Worm (Caenorhabditis elegans) whole organism, L3 larva: ENCODE data around the gene Y54G2A.13.

Experiments
- ZK546.5 ChIP-seq: sonication (generic microtip); optimal IDR thresholded peaks from 2 replicates; lab custom pipeline; 2017; ENCODE audit warnings: missing biosample characterization, missing genetic modification characterization
- aly-2 ChIP-seq: fragments of 150-350 bp; optimal IDR thresholded peaks from 2 replicates; lab custom pipeline; 2014; ENCODE audit warnings: missing biosample characterization, missing genetic modification characterization
- ceh-16 ChIP-seq: sonication (generic microtip); optimal IDR thresholded peaks from 2 replicates; lab custom pipeline; 2017; ENCODE audit warnings: missing biosample characterization, missing genetic modification characterization
- ceh-28 ChIP-seq: fragments of 150-350 bp; optimal IDR thresholded peaks from 2 replicates; lab custom pipeline; 2014; ENCODE audit warnings: missing biosample characterization, missing genetic modification reagents, missing genetic modification characterization
- ceh-82 ChIP-seq: fragments of 150-350 bp; optimal IDR thresholded peaks from 2 replicates; lab custom pipeline; 2014; ENCODE audit warnings: missing biosample characterization, missing genetic modification characterization
- ceh-9 ChIP-seq: sonication (generic microtip); optimal IDR thresholded peaks from 2 replicates; lab custom pipeline; 2018; ENCODE audit warnings: missing biosample characterization, missing genetic modification characterization
- egl-27 ChIP-seq: sonication (generic microtip); optimal IDR thresholded peaks from 4 replicates; lab custom pipeline; 2017; ENCODE audit warnings: missing biosample characterization, missing genetic modification reagents, missing genetic modification characterization
- elt-2 ChIP-seq: sonication (generic microtip); optimal IDR thresholded peaks from 2 replicates; lab custom pipeline; 2016; ENCODE audit warnings: missing genetic modification reagents, mild to moderate bottlenecking, missing genetic modification characterization, missing compliant biosample characterization
- elt-3 ChIP-seq, 3 experiments: fragments of 150-350 bp in 1 of 3; sonication (generic microtip) in 2 of 3; optimal IDR thresholded peaks; 2 replicates in 2 of 3; 4 replicates in 1 of 3; lab custom pipeline; 2014 to 2017; ENCODE audit warnings: missing biosample characterization in 3 of 3, missing genetic modification characterization in 3 of 3
- eor-1 ChIP-seq, 2 experiments: fragments of 150-350 bp; optimal IDR thresholded peaks; 2 replicates each; lab custom pipeline; 2014 to 2018; ENCODE audit warnings: missing biosample characterization in 2 of 2, missing genetic modification characterization in 2 of 2
- fkh-10 ChIP-seq: sonication (generic microtip); optimal IDR thresholded peaks from 2 replicates; lab custom pipeline; 2017; ENCODE audit warnings: missing biosample characterization, missing genetic modification reagents, missing genetic modification characterization
- fkh-2 ChIP-seq: fragments of 150-350 bp; optimal IDR thresholded peaks from 2 replicates; lab custom pipeline; 2014; ENCODE audit warnings: missing biosample characterization, missing genetic modification reagents, missing genetic modification characterization
- fos-1 ChIP-seq: fragments of 150-350 bp; optimal IDR thresholded peaks from 2 replicates; lab custom pipeline; 2014; ENCODE audit warnings: missing biosample characterization, missing genetic modification characterization
- jun-1 ChIP-seq: fragments of 150-350 bp; optimal IDR thresholded peaks from 2 replicates; lab custom pipeline; 2014; ENCODE audit warnings: missing biosample characterization, missing genetic modification reagents, missing genetic modification characterization
- lin-15B ChIP-seq: fragments of 150-350 bp; optimal IDR thresholded peaks from 2 replicates; lab custom pipeline; 2014; ENCODE audit warnings: missing biosample characterization, missing genetic modification characterization
- lsy-12 ChIP-seq: sonication (generic microtip); optimal IDR thresholded peaks from 2 replicates; lab custom pipeline; 2016; ENCODE audit warnings: mild to moderate bottlenecking, missing genetic modification characterization, missing compliant biosample characterization
- mdl-1 ChIP-seq: fragments of 150-350 bp; optimal IDR thresholded peaks from 2 replicates; lab custom pipeline; 2014; ENCODE audit warnings: missing biosample characterization, missing genetic modification characterization
- mml-1 ChIP-seq: fragments of 150-350 bp; sonication (generic microtip); optimal IDR thresholded peaks from 3 replicates; lab custom pipeline; 2014; ENCODE audit warnings: missing biosample characterization, missing genetic modification characterization
- nfya-1 ChIP-seq: sonication (generic microtip); optimal IDR thresholded peaks from 2 replicates; lab custom pipeline; 2017; ENCODE audit warnings: missing genetic modification characterization, mild to moderate bottlenecking, missing compliant biosample characterization, antibody characterized with exemption, moderate library complexity; ENCODE audit not compliant: insufficient read depth
- nhr-12 ChIP-seq: fragments of 150-350 bp; optimal IDR thresholded peaks from 2 replicates; lab custom pipeline; 2014; ENCODE audit warnings: missing biosample characterization, missing genetic modification characterization
- nhr-23 ChIP-seq: fragments of 150-350 bp; optimal IDR thresholded peaks from 2 replicates; lab custom pipeline; 2014; ENCODE audit warnings: missing biosample characterization, missing genetic modification reagents, missing genetic modification characterization
- nhr-237 ChIP-seq: fragments of 150-350 bp; optimal IDR thresholded peaks from 2 replicates; lab custom pipeline; 2014; ENCODE audit warnings: missing biosample characterization, missing genetic modification characterization
- nhr-43 ChIP-seq: sonication (generic microtip); optimal IDR thresholded peaks from 2 replicates; lab custom pipeline; 2016; ENCODE audit warnings: mild to moderate bottlenecking, missing genetic modification characterization, missing compliant biosample characterization; ENCODE audit not compliant: poor library complexity, severe bottlenecking
- nhr-76 ChIP-seq: fragments of 150-350 bp; sonication (generic microtip); optimal IDR thresholded peaks from 5 replicates; lab custom pipeline; 2014; ENCODE audit warnings: missing biosample characterization, missing genetic modification characterization
- nhr-77 ChIP-seq: fragments of 150-350 bp; optimal IDR thresholded peaks from 2 replicates; lab custom pipeline; 2014; ENCODE audit warnings: missing biosample characterization, missing genetic modification characterization
- pha-4 ChIP-seq: fragments of 150-350 bp; optimal IDR thresholded peaks from 2 replicates; lab custom pipeline; 2014; ENCODE audit warnings: missing biosample characterization, missing genetic modification reagents, missing genetic modification characterization
- pqm-1 ChIP-seq: fragments of 150-350 bp; optimal IDR thresholded peaks from 2 replicates; lab custom pipeline; 2017; ENCODE audit warnings: missing biosample characterization, missing genetic modification characterization, inconsistent platforms
- sea-2 ChIP-seq: fragments of 150-350 bp; sonication (generic microtip); optimal IDR thresholded peaks from 4 replicates; lab custom pipeline; 2014; ENCODE audit warnings: missing biosample characterization, missing genetic modification reagents, missing genetic modification characterization
- snpc-4 ChIP-seq: fragments of 150-350 bp; optimal IDR thresholded peaks from 2 replicates; lab custom pipeline; 2014; ENCODE audit warnings: missing biosample characterization, missing genetic modification characterization
- tbx-2 ChIP-seq: sonication (generic microtip); optimal IDR thresholded peaks from 2 replicates; lab custom pipeline; 2016; ENCODE audit warnings: mild to moderate bottlenecking, missing genetic modification characterization, missing compliant biosample characterization
- unc-39 ChIP-seq: sonication (generic microtip); optimal IDR thresholded peaks from 4 replicates; lab custom pipeline; 2017; ENCODE audit warnings: missing biosample characterization, missing genetic modification characterization
- unc-62 ChIP-seq: fragments of 150-350 bp; sonication (generic microtip); optimal IDR thresholded peaks from 4 replicates; lab custom pipeline; 2014; ENCODE audit warnings: missing biosample characterization, missing genetic modification reagents, missing genetic modification characterization
- ztf-4 ChIP-seq: fragments of 150-350 bp; optimal IDR thresholded peaks from 2 replicates; lab custom pipeline; 2014; ENCODE audit warnings: missing biosample characterization, missing genetic modification characterization

Y54G2A.13 gene

ce11 chrIV:2846264-2846663 is 26.7 kb upstream of the Y54G2A.13 start, which contains the start of gene Y54G2A.40:
Gene Y54G2A.40 (plus strand): TSS chrIV:2846476.
- TF ChIP-seq lin-15B (tag; lab: Kevin White, UChicago) (peak; percentile 36), ceh-82 (tag; lab: Kevin White, UChicago) (no peak), pha-4 (tag; lab: Kevin White, UChicago) (peak; percentile 98), elt-2 (peak; percentile 9), fkh-10 (no peak)

- TF ChIP-seq fos-1 (tag; lab: Kevin White, UChicago) (no peak), egl-27 (tag; lab: Kevin White, UChicago) (no peak), nfya-1 (tag; lab: Kevin White, UChicago) (no peak), elt-2 (no peak), nhr-43 (no peak), mml-1 (no peak), lsy-12 (tag; lab: Kevin White, UChicago) (no peak), pha-4 (tag; lab: Kevin White, UChicago) (no peak), fkh-2 (tag; lab: Kevin White, UChicago) (no peak), ztf-4 (tag; lab: Kevin White, UChicago) (no peak), aly-2 (tag; lab: Kevin White, UChicago) (no peak), unc-62 (no peak), jun-1 (tag; lab: Kevin White, UChicago) (no peak)
Observed at ce11 chrIV:2843882-2844281, 24.3 kb upstream of the Y54G2A.13 start, which contains the start of gene Y54G2A.15. Gene Y54G2A.15 (minus strand): TSS chrIV:2843982.

- peak; percentile 2 for TF ChIP-seq elt-2
- no peak for TF ChIP-seq mml-1
- TF ChIP-seq, all 47 proteins: peak for 1
Observed at ce11 chrIV:2842162-2842561, 22.6 kb upstream of the Y54G2A.13 start, which contains the start of gene clec-84. Gene clec-84 (plus strand): TSS chrIV:2842462.

ce11 chrIV:2841260-2841659 is 21.7 kb upstream of the Y54G2A.13 start, which contains the start of gene clec-83:
Gene clec-83 (minus strand): TSS chrIV:2841472.
- TF ChIP-seq nhr-76 (tag; lab: Kevin White, UChicago): no peak
- no peak for TF ChIP-seq ceh-9 (tag; lab: Kevin White, UChicago)
- no peak for TF ChIP-seq unc-39 (tag; lab: Kevin White, UChicago)
- peak; percentile 28 for TF ChIP-seq pha-4 (tag; lab: Kevin White, UChicago)
- TF ChIP-seq pqm-1 (tag; lab: Kevin White, UChicago): peak; percentile 27
- no peak for TF ChIP-seq nhr-23 (tag; lab: Kevin White, UChicago)
- TF ChIP-seq ZK546.5 (tag; lab: Kevin White, UChicago): no peak
- no peak for TF ChIP-seq nhr-237 (tag; lab: Kevin White, UChicago)
- no peak for TF ChIP-seq eor-1 (tag; optimal IDR thresholded peaks at IDR 0.05; lab: Kevin White, UChicago)
- TF ChIP-seq tbx-2 (tag; lab: Kevin White, UChicago): no peak
- TF ChIP-seq nhr-12 (tag; lab: Kevin White, UChicago): no peak
- no peak for TF ChIP-seq nhr-77 (tag; lab: Kevin White, UChicago)
- TF ChIP-seq elt-2: peak; percentile 55

- TF ChIP-seq unc-39 (tag; lab: Kevin White, UChicago): no peak
- TF ChIP-seq ceh-28: no peak
- no peak for TF ChIP-seq pqm-1 (tag; lab: Kevin White, UChicago)
- no peak for TF ChIP-seq mdl-1 (tag; lab: Kevin White, UChicago)
- no peak for TF ChIP-seq ZK546.5 (tag; lab: Kevin White, UChicago)
- no peak for TF ChIP-seq ceh-16 (tag; lab: Kevin White, UChicago)
- TF ChIP-seq elt-2: peak; percentile 19
- no peak for TF ChIP-seq sea-2 (GFP tag; lab: Kevin White, UChicago)
Observed at ce11 chrIV:2838308-2838707, 18.8 kb upstream of the Y54G2A.13 start, which contains the start of gene Y54G2A.7. Gene Y54G2A.7 (plus strand): TSS chrIV:2838608.

- TF ChIP-seq snpc-4 (tag; lab: Kevin White, UChicago) (no peak), elt-3 (tag; optimal IDR thresholded peaks at IDR 0.05; lab: Kevin White, UChicago) (no peak)
- TF ChIP-seq, all 47 proteins: peak for 0
Observed at ce11 chrIV:2835364-2835763, 15.8 kb upstream of the Y54G2A.13 start, which contains the start of gene clec-82. Gene clec-82 (plus strand): TSS chrIV:2835664.
